Worm (Caenorhabditis elegans): ENCODE data around the gene W06A7.4.

The W06A7.4 gene

ce11 chrV:14847291-14847915 is 23.2 kb downstream of the W06A7.4 start, which contains the start of gene ret-1 (continued):
- no peak for TF ChIP-seq ttx-3 (tag; optimal IDR thresholded peaks at IDR 0.05)

- TF ChIP-seq pat-9 (tag; optimal IDR thresholded peaks at IDR 0.05) = no peak
- TF ChIP-seq ceh-9 (tag; optimal IDR thresholded peaks at IDR 0.05) = no peak
- no peak for TF ChIP-seq syd-9 (tag; optimal IDR thresholded peaks at IDR 0.05)
- no peak for TF ChIP-seq F13H6.1 (tag; optimal IDR thresholded peaks at IDR 0.05)
- TF ChIP-seq madf-2 (tag; optimal IDR thresholded peaks at IDR 0.05) = no peak
- no peak for TF ChIP-seq elt-2 (tag; optimal IDR thresholded peaks at IDR 0.05)
- peak; percentile 87 for TF ChIP-seq hlh-30 (tag; optimal IDR thresholded peaks at IDR 0.05; ENCODE audit: insufficient read depth)
- no peak for TF ChIP-seq che-1 (tag; optimal IDR thresholded peaks at IDR 0.05)
- no peak for TF ChIP-seq T23F11.4 (GFP tag; optimal IDR thresholded peaks at IDR 0.05)
- TF ChIP-seq nhr-11 (tag; optimal IDR thresholded peaks at IDR 0.05) = no peak
- no peak for TF ChIP-seq ceh-19 (GFP tag; optimal IDR thresholded peaks at IDR 0.05)
- TF ChIP-seq ceh-2 (tag; optimal IDR thresholded peaks at IDR 0.05) = no peak
- TF ChIP-seq ceh-34 (tag; optimal IDR thresholded peaks at IDR 0.05) = no peak
- TF ChIP-seq lim-6 (tag; optimal IDR thresholded peaks at IDR 0.05) = no peak
- no peak for TF ChIP-seq hlh-6 (tag; optimal IDR thresholded peaks at IDR 0.05)
- TF ChIP-seq sdc-2 (tag; optimal IDR thresholded peaks at IDR 0.05) = no peak
- peak; percentile 99 for TF ChIP-seq unc-55 (GFP tag; optimal IDR thresholded peaks at IDR 0.05)
- no peak for TF ChIP-seq dmd-4 (tag; optimal IDR thresholded peaks at IDR 0.05; ENCODE audit: borderline replicate concordance)
- no peak for TF ChIP-seq ceh-22 (tag; optimal IDR thresholded peaks at IDR 0.05)
- TF ChIP-seq pha-4 (tag; optimal IDR thresholded peaks at IDR 0.05) = no peak
- TF ChIP-seq ceh-24 (tag; optimal IDR thresholded peaks at IDR 0.05) = no peak
- no peak for TF ChIP-seq zip-5 (tag; optimal IDR thresholded peaks at IDR 0.05)
- no peak for TF ChIP-seq eyg-1 (tag; optimal IDR thresholded peaks at IDR 0.05)
- TF ChIP-seq nfya-1 (tag; optimal IDR thresholded peaks at IDR 0.05) = peak; percentile 31
- peak; percentile 36 for TF ChIP-seq rnt-1 (tag; optimal IDR thresholded peaks at IDR 0.05)
- peak; percentile 61 for TF ChIP-seq ceh-18 (tag; optimal IDR thresholded peaks at IDR 0.05)
- no peak for TF ChIP-seq unc-86 (tag; optimal IDR thresholded peaks at IDR 0.05)
- TF ChIP-seq npax-4 (tag; optimal IDR thresholded peaks at IDR 0.05) = no peak
- TF ChIP-seq fkh-10 (GFP tag; optimal IDR thresholded peaks at IDR 0.05) = no peak
- no peak for TF ChIP-seq mec-3 (tag; optimal IDR thresholded peaks at IDR 0.05; ENCODE audit: borderline replicate concordance)
- no peak for TF ChIP-seq lin-11 (tag; optimal IDR thresholded peaks at IDR 0.05)
- TF ChIP-seq ceh-6 (GFP tag; optimal IDR thresholded peaks at IDR 0.05) = no peak
- peak; percentile 13 for TF ChIP-seq hlh-8 (tag; optimal IDR thresholded peaks at IDR 0.05)
Measured at ce11 chrV:14848510-14849206, 24.4 kb downstream of the W06A7.4 start.

- no peak for TF ChIP-seq ets-4 (tag; optimal IDR thresholded peaks at IDR 0.05)
- peak; percentile 10 for TF ChIP-seq ceh-31 (tag; optimal IDR thresholded peaks at IDR 0.05)
- no peak for TF ChIP-seq Y22D7AL.16 (tag; optimal IDR thresholded peaks at IDR 0.05)
- no peak for TF ChIP-seq ceh-2 (tag; optimal IDR thresholded peaks at IDR 0.05)
- TF ChIP-seq ref-2 (tag; optimal IDR thresholded peaks at IDR 0.05) = no peak
- TF ChIP-seq nfya-1 (tag; optimal IDR thresholded peaks at IDR 0.05) = peak; percentile 32
- TF ChIP-seq elt-2 (tag; optimal IDR thresholded peaks at IDR 0.05) = no peak
- peak; percentile 89 for TF ChIP-seq hlh-30 (tag; optimal IDR thresholded peaks at IDR 0.05; ENCODE audit: insufficient read depth)
Measured at ce11 chrV:14849628-14850027, 25.4 kb downstream of the W06A7.4 start.
